Worm (Caenorhabditis elegans) whole organism, early embryonic: ENCODE measurements around the gene Y113G7B.27.

Experiments
- B0310.2 ChIP-seq: sonication (generic microtip); optimal IDR thresholded peaks from 2 replicates; lab custom pipeline; 2016; ENCODE audit warnings: mild to moderate bottlenecking, missing genetic modification characterization, missing compliant biosample characterization
- F13C5.2 ChIP-seq: sonication (generic microtip); optimal IDR thresholded peaks from 2 replicates; lab custom pipeline; 2017; ENCODE audit warnings: mild to moderate bottlenecking, missing genetic modification characterization, inconsistent platforms, missing compliant biosample characterization
- aly-1 ChIP-seq: sonication (generic microtip); optimal IDR thresholded peaks from 2 replicates; lab custom pipeline; 2016; ENCODE audit warnings: missing genetic modification characterization, missing compliant biosample characterization
- ama-1 ChIP-seq: fragments of 150-350 bp; optimal IDR thresholded peaks from 2 replicates; lab custom pipeline; 2014
- ceh-13 ChIP-seq: fragments of 200-800 bp; sonication (Bioruptor generic); optimal IDR thresholded peaks from 2 replicates; lab custom pipeline; 2018; ENCODE audit warnings: mild to moderate bottlenecking, missing genetic modification characterization, missing compliant biosample characterization
- ceh-36 ChIP-seq: sonication (generic microtip); optimal IDR thresholded peaks from 2 replicates; lab custom pipeline; 2016; ENCODE audit warnings: missing genetic modification characterization, inconsistent platforms, missing compliant biosample characterization
- ets-7 ChIP-seq: sonication (generic microtip); optimal IDR thresholded peaks from 2 replicates; lab custom pipeline; 2016; ENCODE audit warnings: missing genotype, missing genetic modification characterization, missing compliant biosample characterization
- flt-1 ChIP-seq: fragments of 200-800 bp; sonication (Bioruptor generic); IDR thresholded peaks from 2 replicates; pipeline ENCODE4 v1.3.6; 2022; ENCODE audit warnings: missing genetic modification characterization, missing compliant biosample characterization
- hmbx-1 ChIP-seq: sonication (generic microtip); optimal IDR thresholded peaks from 2 replicates; lab custom pipeline; 2016; ENCODE audit warnings: mild to moderate bottlenecking, missing genetic modification characterization, missing compliant biosample characterization
- hmg-4 ChIP-seq: fragments of 200-800 bp; sonication (Bioruptor generic); optimal IDR thresholded peaks from 2 replicates; lab custom pipeline; 2018; ENCODE audit warnings: mild to moderate bottlenecking, missing genetic modification characterization, missing compliant biosample characterization
- hnd-1 ChIP-seq: sonication (generic microtip); optimal IDR thresholded peaks from 2 replicates; lab custom pipeline; 2016; ENCODE audit warnings: missing genetic modification characterization, missing compliant biosample characterization
- pes-1 ChIP-seq: fragments of 200-800 bp; sonication (Bioruptor generic); IDR thresholded peaks from 2 replicates; pipeline ENCODE4 v1.3.6; 2022; ENCODE audit warnings: missing genetic modification reagents, missing genetic modification characterization, missing compliant biosample characterization
- scrt-1 ChIP-seq: fragments of 200-800 bp; sonication (Bioruptor generic); IDR thresholded peaks from 2 replicates; pipeline ENCODE4 v1.3.6; 2022; ENCODE audit warnings: missing genetic modification characterization, missing compliant biosample characterization
- sea-1 ChIP-seq: fragments of 200-800 bp; sonication (Bioruptor generic); conservative IDR thresholded peaks from 2 replicates; pipeline ENCODE4 v1.3.6; 2022; ENCODE audit warnings: missing genetic modification characterization, missing compliant biosample characterization
- tbx-11 ChIP-seq: fragments of 200-800 bp; sonication (Bioruptor generic); IDR thresholded peaks from 2 replicates; pipeline ENCODE4 v1.3.6; 2022; ENCODE audit warnings: missing genetic modification characterization, missing compliant biosample characterization
- tbx-37 ChIP-seq: fragments of 200-800 bp; sonication (Bioruptor generic); conservative IDR thresholded peaks from 2 replicates; pipeline ENCODE4 v1.3.6; 2022; ENCODE audit warnings: missing genetic modification reagents, missing genetic modification characterization, missing compliant biosample characterization
- tra-4 ChIP-seq: sonication (generic microtip); optimal IDR thresholded peaks from 2 replicates; lab custom pipeline; 2017; ENCODE audit warnings: missing genetic modification characterization, missing compliant biosample characterization

Y113G7B.27 gene

DNA sequence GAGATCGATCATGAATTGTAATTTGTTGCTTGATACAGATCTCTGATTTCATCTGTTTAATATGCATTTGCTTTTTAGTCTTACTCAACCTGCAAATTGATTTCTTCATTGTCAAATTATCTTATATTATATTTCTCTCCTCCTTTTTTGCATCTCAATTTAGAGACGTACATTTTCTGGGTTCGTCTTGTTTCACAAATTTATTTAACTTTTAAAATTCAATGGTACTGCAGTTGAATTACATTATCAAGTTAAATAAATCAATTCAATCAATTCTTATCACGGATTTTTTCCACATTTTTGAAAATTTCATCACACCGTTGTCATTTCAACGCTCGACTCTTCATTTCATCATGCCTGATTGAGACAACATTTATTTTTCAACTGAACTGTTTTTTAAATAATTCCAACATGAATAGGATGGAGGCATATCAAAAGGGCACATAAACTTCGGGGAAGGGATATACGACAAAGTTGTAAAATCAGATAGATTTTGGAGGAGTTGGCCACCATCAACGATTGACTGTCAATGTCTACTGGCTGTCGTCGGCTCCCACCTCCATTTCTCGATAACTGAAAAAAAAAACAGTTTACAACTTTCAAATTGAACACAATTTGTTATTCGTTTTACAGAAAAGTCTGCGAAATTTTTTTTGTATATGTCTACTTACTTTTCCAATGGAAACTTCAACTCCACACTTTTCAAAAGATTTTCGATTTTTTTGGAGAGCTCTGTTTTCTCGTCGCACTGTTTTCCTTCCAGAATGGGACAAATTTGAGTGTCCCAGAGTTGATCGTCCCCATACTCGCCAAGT, 30.1 kb upstream of the Y113G7B.27 start:
- TF ChIP-seq pes-1 (GFP tag; lab: Robert Waterston, UW) (no peak), aly-1 (tag; lab: Kevin White, UChicago) (no peak), tbx-11 (GFP tag; lab: Robert Waterston, UW) (no peak), tbx-37 (GFP tag; lab: Robert Waterston, UW) (no peak), ceh-13 (GFP tag; lab: Kevin White, UChicago) (no peak), B0310.2 (tag; lab: Kevin White, UChicago) (no peak), hmbx-1 (no peak), hmg-4 (GFP tag; lab: Kevin White, UChicago) (no peak), ama-1 (no peak), ceh-36 (tag; lab: Kevin White, UChicago) (no peak), sea-1 (GFP tag; lab: Robert Waterston, UW) (no peak)

DNA sequence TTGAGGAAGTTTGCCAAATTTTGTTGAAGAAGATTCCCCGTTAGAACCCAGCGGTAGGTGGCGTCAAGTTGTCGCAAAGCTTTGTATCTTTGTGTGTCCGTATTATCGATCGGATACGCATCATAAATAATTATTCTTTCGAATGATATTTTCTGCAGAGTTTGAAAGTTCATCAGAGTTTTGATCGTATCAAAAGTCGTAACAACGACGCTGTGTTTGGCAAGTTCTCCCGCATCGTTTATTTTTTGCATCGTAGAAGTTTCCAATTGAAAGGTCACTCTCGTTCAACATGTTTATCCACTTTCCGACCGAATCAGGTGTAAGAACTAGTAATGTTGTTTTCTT, 29.6 kb upstream of the Y113G7B.27 start:
- TF ChIP-seq hmg-4 (GFP tag; lab: Kevin White, UChicago) (no peak), tbx-11 (GFP tag; lab: Robert Waterston, UW) (no peak)

ce11 chrV:20164059-20164892, 28.4 kb upstream of the Y113G7B.27 start, which contains the start of gene F19B2.5:
F19B2.5 (minus strand) TSS chrV:20164165.
- no peak for TF ChIP-seq hnd-1 (tag; lab: Kevin White, UChicago)
- no peak for TF ChIP-seq ceh-13 (GFP tag; lab: Kevin White, UChicago)
- no peak for TF ChIP-seq hmbx-1
- TF ChIP-seq ceh-36 (tag; lab: Kevin White, UChicago): no peak
- no peak for TF ChIP-seq sea-1 (GFP tag; lab: Robert Waterston, UW)
- no peak for TF ChIP-seq tbx-37 (GFP tag; lab: Robert Waterston, UW)
- TF ChIP-seq ets-7 (tag; lab: Kevin White, UChicago): no peak
- TF ChIP-seq tra-4 (tag; lab: Kevin White, UChicago): no peak
- TF ChIP-seq F13C5.2 (tag; lab: Kevin White, UChicago): no peak
- TF ChIP-seq B0310.2 (tag; lab: Kevin White, UChicago): no peak
- no peak for TF ChIP-seq hmg-4 (GFP tag; lab: Kevin White, UChicago)
- no peak for TF ChIP-seq flt-1
- TF ChIP-seq pes-1 (GFP tag; lab: Robert Waterston, UW): no peak
- no peak for TF ChIP-seq tbx-11 (GFP tag; lab: Robert Waterston, UW)

- TF ChIP-seq flt-1 (no peak), hmbx-1 (no peak), aly-1 (tag; lab: Kevin White, UChicago) (no peak), hmg-4 (GFP tag; lab: Kevin White, UChicago) (no peak), B0310.2 (tag; lab: Kevin White, UChicago) (no peak), pes-1 (GFP tag; lab: Robert Waterston, UW) (no peak), scrt-1 (GFP tag; lab: Robert Waterston, UW) (no peak), ama-1 (no peak), tbx-37 (GFP tag; lab: Robert Waterston, UW) (no peak), sea-1 (GFP tag; lab: Robert Waterston, UW) (no peak), F13C5.2 (tag; lab: Kevin White, UChicago) (no peak)
Measured at ce11 chrV:20165808-20166207, 26.8 kb upstream of the Y113G7B.27 start.

ce11 chrV:20171941-20172340, 20.7 kb upstream of the Y113G7B.27 start, which contains the start of gene srw-39:
srw-39 (minus strand) TSS chrV:20172041.
- TF ChIP-seq ceh-13 (GFP tag; lab: Kevin White, UChicago): no peak
- TF ChIP-seq hmbx-1: no peak
- no peak for TF ChIP-seq aly-1 (tag; lab: Kevin White, UChicago)
- no peak for TF ChIP-seq tra-4 (tag; lab: Kevin White, UChicago)
- TF ChIP-seq ama-1: no peak
- no peak for TF ChIP-seq flt-1
- no peak for TF ChIP-seq sea-1 (GFP tag; lab: Robert Waterston, UW)
- no peak for TF ChIP-seq tbx-37 (GFP tag; lab: Robert Waterston, UW)
- no peak for TF ChIP-seq scrt-1 (GFP tag; lab: Robert Waterston, UW)
- TF ChIP-seq tbx-11 (GFP tag; lab: Robert Waterston, UW): no peak
- TF ChIP-seq hnd-1 (tag; lab: Kevin White, UChicago): no peak
- no peak for TF ChIP-seq F13C5.2 (tag; lab: Kevin White, UChicago)
- no peak for TF ChIP-seq pes-1 (GFP tag; lab: Robert Waterston, UW)
- no peak for TF ChIP-seq B0310.2 (tag; lab: Kevin White, UChicago)

DNA sequence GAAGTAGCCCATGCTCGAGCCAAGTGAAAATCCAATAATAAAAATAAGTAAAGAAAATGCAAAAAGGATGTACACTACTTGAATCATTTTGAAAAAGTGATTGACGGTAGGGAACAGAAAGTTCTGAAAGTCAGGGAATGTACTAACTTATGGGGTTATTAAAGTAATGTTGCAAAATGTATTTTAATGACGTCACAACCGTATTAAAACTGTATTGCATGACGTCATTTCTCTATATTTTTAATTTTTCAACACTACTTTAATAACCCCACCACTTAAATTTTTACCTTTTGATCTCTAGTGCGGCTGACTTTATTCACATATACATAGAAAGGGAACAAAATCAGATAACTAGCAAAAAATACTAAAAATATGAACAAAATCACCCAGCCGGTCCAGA, 10.3 kb upstream of the Y113G7B.27 start:
- TF ChIP-seq tbx-37 (GFP tag; lab: Robert Waterston, UW): no peak

DNA sequence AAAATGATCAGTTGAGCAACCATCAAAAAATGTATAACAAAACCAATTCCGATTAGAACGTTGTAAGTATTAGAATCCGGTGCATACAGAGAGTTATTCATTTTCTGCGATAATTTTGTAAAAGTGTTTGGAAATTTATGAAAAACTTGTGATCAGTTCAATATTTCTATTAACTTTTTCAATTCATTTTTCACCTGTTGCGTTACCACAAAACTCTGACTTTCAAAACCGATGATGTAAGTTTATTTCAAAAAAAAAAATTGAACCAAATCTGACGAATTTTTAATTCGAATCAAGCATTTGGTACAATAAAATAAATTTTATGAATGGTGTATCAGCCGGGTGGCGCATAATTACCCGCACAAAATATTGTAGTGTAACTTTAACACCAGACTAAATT, 6.1 kb upstream of the Y113G7B.27 start, which contains the start of gene srz-16:
srz-16 (minus strand) TSS at position 101 of the 400 bp plus-strand sequence.
- TF ChIP-seq ets-7 (tag; lab: Kevin White, UChicago): no peak
- no peak for TF ChIP-seq tbx-37 (GFP tag; lab: Robert Waterston, UW)
- no peak for TF ChIP-seq scrt-1 (GFP tag; lab: Robert Waterston, UW)
